Worm (Caenorhabditis elegans): ENCODE data around the gene dlg-1.

The dlg-1 gene

DNA sequence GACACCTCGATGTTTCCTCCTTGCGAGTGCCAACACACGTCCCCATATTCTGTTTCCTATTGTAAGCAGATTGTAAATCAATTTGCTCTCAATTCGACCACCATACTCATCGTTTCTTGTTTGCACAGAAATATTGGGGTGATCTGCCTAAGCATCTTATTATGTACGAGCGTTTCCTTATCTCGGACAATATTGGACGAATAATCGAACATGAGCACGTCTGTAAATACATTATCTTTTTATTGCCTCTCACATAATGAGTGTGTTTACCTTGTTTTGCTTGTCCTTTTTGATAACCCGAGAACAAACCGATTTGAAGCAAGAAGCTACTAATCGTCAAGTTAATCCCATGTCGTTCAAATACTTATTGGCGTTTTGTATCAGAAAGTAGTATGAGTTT lies 24.4 kb upstream of the dlg-1 start:
- TF ChIP-seq drap-1 (GFP tag; optimal IDR thresholded peaks at IDR 0.05) (no peak), nhr-28 (tag; optimal IDR thresholded peaks at IDR 0.05) (no peak), unc-120 (tag; optimal IDR thresholded peaks at IDR 0.05; ENCODE audit: poor library complexity, severe bottlenecking) (no peak), mab-5 (tag; optimal IDR thresholded peaks at IDR 0.05) (no peak), zip-8 (tag; optimal IDR thresholded peaks at IDR 0.05) (no peak), elt-1 (tag; optimal IDR thresholded peaks at IDR 0.05; ENCODE audit: borderline replicate concordance, insufficient read depth) (no peak), nhr-12 (tag; optimal IDR thresholded peaks at IDR 0.05) (no peak), hlh-1 (tag; optimal IDR thresholded peaks at IDR 0.05) (no peak), cnd-1 (tag; optimal IDR thresholded peaks at IDR 0.05) (no peak), sem-2 (GFP tag; optimal IDR thresholded peaks at IDR 0.05) (no peak)

- TF ChIP-seq lin-13 (tag; optimal IDR thresholded peaks at IDR 0.05): no peak
- TF ChIP-seq unc-120 (tag; optimal IDR thresholded peaks at IDR 0.05; ENCODE audit: poor library complexity, severe bottlenecking): no peak
- TF ChIP-seq snpc-4 (tag; optimal IDR thresholded peaks at IDR 0.05): no peak
- no peak for TF ChIP-seq nhr-237 (tag; optimal IDR thresholded peaks at IDR 0.05)
- TF ChIP-seq lsy-2 (tag; optimal IDR thresholded peaks at IDR 0.05): no peak
- TF ChIP-seq ztf-11 (tag; optimal IDR thresholded peaks at IDR 0.05): no peak
- no peak for TF ChIP-seq drap-1 (GFP tag; optimal IDR thresholded peaks at IDR 0.05)
- no peak for TF ChIP-seq unc-39 (tag; optimal IDR thresholded peaks at IDR 0.05)
- TF ChIP-seq sptf-1 (tag; optimal IDR thresholded peaks at IDR 0.05): no peak
- TF ChIP-seq nhr-76 (tag; optimal IDR thresholded peaks at IDR 0.05): no peak
- no peak for TF ChIP-seq cnd-1 (tag; optimal IDR thresholded peaks at IDR 0.05)
- no peak for TF ChIP-seq blmp-1 (tag; optimal IDR thresholded peaks at IDR 0.05)
- TF ChIP-seq tbx-8 (GFP tag; optimal IDR thresholded peaks at IDR 0.05): no peak
- TF ChIP-seq zip-8 (tag; optimal IDR thresholded peaks at IDR 0.05): no peak
- no peak for TF ChIP-seq ceh-43 (GFP tag; optimal IDR thresholded peaks at IDR 0.05)
- no peak for TF ChIP-seq flh-1 (GFP tag; optimal IDR thresholded peaks at IDR 0.05)
- TF ChIP-seq nhr-2 (tag; optimal IDR thresholded peaks at IDR 0.05): no peak
- TF ChIP-seq mab-5 (tag; optimal IDR thresholded peaks at IDR 0.05): no peak
Observed at ce11 chrX:5457184-5457583, 22.3 kb upstream of the dlg-1 start.

DNA sequence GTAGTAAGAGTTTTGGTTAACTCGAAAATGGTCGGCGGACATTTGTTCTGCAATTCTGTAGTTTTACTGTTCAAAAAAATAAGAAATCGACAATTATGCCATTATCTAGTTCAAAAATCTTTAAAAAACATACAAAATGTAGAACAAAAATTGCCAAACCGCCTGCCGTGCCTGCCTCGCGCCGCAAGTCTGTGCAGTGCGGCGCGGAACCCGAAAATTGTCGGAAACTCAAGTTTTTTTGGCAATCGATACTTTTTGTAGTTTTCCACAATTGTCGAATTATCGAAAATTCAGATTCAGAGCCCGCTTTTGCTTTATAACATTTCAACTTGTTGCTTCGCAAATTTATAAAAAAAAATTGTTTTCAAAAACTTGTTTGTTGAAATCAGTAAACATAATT lies 21.5 kb upstream of the dlg-1 start:
- TF ChIP-seq bed-3 (GFP tag; optimal IDR thresholded peaks at IDR 0.05) (no peak), lin-13 (tag; optimal IDR thresholded peaks at IDR 0.05) (no peak), ztf-11 (tag; optimal IDR thresholded peaks at IDR 0.05) (no peak), ceh-43 (GFP tag; optimal IDR thresholded peaks at IDR 0.05) (no peak), zip-8 (tag; optimal IDR thresholded peaks at IDR 0.05) (no peak), sem-2 (GFP tag; optimal IDR thresholded peaks at IDR 0.05) (no peak), lin-32 (GFP tag; optimal IDR thresholded peaks at IDR 0.05) (no peak)

ce11 chrX:5458750-5459149 lies 20.8 kb upstream of the dlg-1 start:
- no peak for TF ChIP-seq cnd-1 (tag; optimal IDR thresholded peaks at IDR 0.05)
- no peak for TF ChIP-seq ztf-11 (tag; optimal IDR thresholded peaks at IDR 0.05)
- TF ChIP-seq tbx-8 (GFP tag; optimal IDR thresholded peaks at IDR 0.05): no peak
- TF ChIP-seq lsy-2 (tag; optimal IDR thresholded peaks at IDR 0.05): no peak
- TF ChIP-seq flh-1 (GFP tag; optimal IDR thresholded peaks at IDR 0.05): no peak
- no peak for TF ChIP-seq ces-1 (GFP tag; optimal IDR thresholded peaks at IDR 0.05)
- no peak for TF ChIP-seq mep-1 (tag; optimal IDR thresholded peaks at IDR 0.05)
- TF ChIP-seq unc-120 (tag; optimal IDR thresholded peaks at IDR 0.05; ENCODE audit: poor library complexity, severe bottlenecking): no peak
- no peak for TF ChIP-seq ham-2 (GFP tag; optimal IDR thresholded peaks at IDR 0.05)
- no peak for TF ChIP-seq hlh-1 (tag; optimal IDR thresholded peaks at IDR 0.05)
- TF ChIP-seq unc-62 (GFP tag; optimal IDR thresholded peaks at IDR 0.05): no peak

- no peak for TF ChIP-seq sem-2 (GFP tag; optimal IDR thresholded peaks at IDR 0.05)
- TF ChIP-seq mep-1 (tag; optimal IDR thresholded peaks at IDR 0.05): no peak
- no peak for TF ChIP-seq tbx-8 (GFP tag; optimal IDR thresholded peaks at IDR 0.05)
- no peak for TF ChIP-seq lin-13 (tag; optimal IDR thresholded peaks at IDR 0.05)
- no peak for TF ChIP-seq nhr-237 (tag; optimal IDR thresholded peaks at IDR 0.05)
- TF ChIP-seq hlh-1 (tag; optimal IDR thresholded peaks at IDR 0.05): no peak
- no peak for TF ChIP-seq pha-4 (tag; optimal IDR thresholded peaks at IDR 0.05)
- no peak for TF ChIP-seq mls-2 (tag; optimal IDR thresholded peaks at IDR 0.05)
- no peak for TF ChIP-seq mab-5 (tag; optimal IDR thresholded peaks at IDR 0.05)
- no peak for TF ChIP-seq bed-3 (GFP tag; optimal IDR thresholded peaks at IDR 0.05)
- no peak for TF ChIP-seq elt-1 (tag; optimal IDR thresholded peaks at IDR 0.05; ENCODE audit: borderline replicate concordance, insufficient read depth)
- TF ChIP-seq ceh-43 (GFP tag; optimal IDR thresholded peaks at IDR 0.05): no peak
- TF ChIP-seq lin-32 (GFP tag; optimal IDR thresholded peaks at IDR 0.05): no peak
- no peak for TF ChIP-seq nhr-76 (tag; optimal IDR thresholded peaks at IDR 0.05)
- no peak for TF ChIP-seq lsy-2 (tag; optimal IDR thresholded peaks at IDR 0.05)
Observed at ce11 chrX:5460930-5461329, 18.6 kb upstream of the dlg-1 start, which contains the start of gene ddr-1. ddr-1 (plus strand) TSS chrX:5461230.

Measured in whole organism, mixed stage, embryonic.